Fruit fly (Drosophila melanogaster) whole organism, wandering third instar larva: Measurements from ENCODE around the gene Ugt304A1.

Experiments
- Dfd ChIP-seq: fragments of >200 bp; optimal IDR thresholded peaks from 2 replicates; lab custom pipeline; 2017; ENCODE audit warnings: missing biosample characterization, missing genetic modification characterization
- GATAd ChIP-seq: sonication (Bioruptor generic); optimal IDR thresholded peaks from 2 replicates; lab custom pipeline; 2016; ENCODE audit warnings: missing biosample characterization, missing genetic modification characterization
- Mio ChIP-seq: sonication (Bioruptor generic); optimal IDR thresholded peaks from 2 replicates; lab custom pipeline; 2016; ENCODE audit warnings: missing biosample characterization, missing genetic modification characterization
- Myc ChIP-seq: fragments of >200 bp; optimal IDR thresholded peaks from 2 replicates; lab custom pipeline; 2017
- OdsH ChIP-seq: fragments of 200-800 bp; sonication (Bioruptor generic); optimal IDR thresholded peaks from 2 replicates; lab custom pipeline; 2016; ENCODE audit warnings: missing biosample characterization, mild to moderate bottlenecking, missing genetic modification characterization
- jim ChIP-seq: fragments of 175-275, 200-325 bp; sonication (Bioruptor generic); optimal IDR thresholded peaks from 2 replicates; lab custom pipeline; 2016; ENCODE audit warnings: missing biosample characterization, mild to moderate bottlenecking, missing genetic modification characterization
- lola ChIP-seq: fragments of >200 bp; optimal IDR thresholded peaks from 2 replicates; lab custom pipeline; 2017; ENCODE audit warnings: missing biosample characterization, missing genetic modification characterization
- pan ChIP-seq: fragments of >200 bp; optimal IDR thresholded peaks from 2 replicates; lab custom pipeline; 2017

DNA sequence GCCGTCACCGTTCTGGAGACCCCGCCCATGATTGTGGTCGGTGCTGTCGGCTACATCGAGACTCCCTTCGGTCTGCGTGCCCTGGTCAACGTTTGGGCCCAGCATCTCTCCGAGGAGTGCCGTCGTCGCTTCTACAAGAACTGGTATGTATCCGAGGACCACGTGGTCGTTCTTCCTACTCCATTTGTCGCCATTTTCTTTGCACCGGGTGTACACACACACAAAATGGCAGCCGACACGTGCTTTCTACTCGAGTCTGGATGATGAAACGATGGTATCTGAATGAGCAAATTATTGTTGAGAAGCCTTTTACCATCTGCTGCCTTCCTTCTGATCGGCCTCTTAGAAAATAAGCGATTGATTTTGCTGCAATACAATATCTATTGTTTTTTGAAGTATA, 47.4 kb upstream of the Ugt304A1 start:
- TF ChIP-seq Mio (GFP tag; lab: Kevin White, UChicago) = no peak
- no peak for TF ChIP-seq OdsH (GFP tag; lab: Kevin White, UChicago)
- TF ChIP-seq Dfd = no peak
- TF ChIP-seq Myc (lab: Kevin White, UChicago) = no peak
- TF ChIP-seq lola (GFP tag; lab: Kevin White, UChicago) = no peak
- no peak for TF ChIP-seq GATAd (GFP tag; lab: Kevin White, UChicago)
- TF ChIP-seq pan (lab: Kevin White, UChicago) = no peak
- TF ChIP-seq jim (GFP tag; lab: Kevin White, UChicago) = no peak
